Fruit fly (Drosophila melanogaster) S2 (cell line): ENCODE data around the gene daed.

Source experiments
- CG8478 ChIP-seq: fragments of >200 bp; optimal IDR thresholded peaks from 2 replicates; lab custom pipeline; 2018
- CTCF ChIP-seq, 2 experiments: fragments of >200 bp; optimal IDR thresholded peaks; 2 replicates each; lab custom pipeline; 2018

The daed gene

DNA sequence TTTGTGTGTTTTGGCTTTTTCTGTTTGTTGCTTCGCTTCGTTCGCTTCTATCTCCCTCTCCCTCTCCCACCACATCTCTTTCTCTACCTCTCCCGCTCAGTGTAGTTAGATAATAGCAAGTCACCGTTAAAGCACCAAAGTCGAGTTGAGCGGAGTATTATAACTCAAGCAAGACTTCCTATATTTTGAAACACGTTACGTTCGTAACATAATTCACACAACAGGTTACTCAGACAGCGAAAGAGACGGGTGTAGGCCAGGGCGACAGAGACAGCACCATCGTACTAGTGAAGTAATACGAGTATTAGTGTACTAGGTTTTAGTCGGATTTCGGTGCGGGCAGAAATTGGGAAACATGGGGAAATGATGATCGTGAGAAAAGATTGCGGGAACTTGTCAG, 42.5 kb downstream of the daed start:
- TF ChIP-seq CG8478 (lab: Kevin White, UChicago) (no peak), CTCF (optimal IDR thresholded peaks at IDR 0.05; lab: Kevin White, UChicago) (no peak)

DNA sequence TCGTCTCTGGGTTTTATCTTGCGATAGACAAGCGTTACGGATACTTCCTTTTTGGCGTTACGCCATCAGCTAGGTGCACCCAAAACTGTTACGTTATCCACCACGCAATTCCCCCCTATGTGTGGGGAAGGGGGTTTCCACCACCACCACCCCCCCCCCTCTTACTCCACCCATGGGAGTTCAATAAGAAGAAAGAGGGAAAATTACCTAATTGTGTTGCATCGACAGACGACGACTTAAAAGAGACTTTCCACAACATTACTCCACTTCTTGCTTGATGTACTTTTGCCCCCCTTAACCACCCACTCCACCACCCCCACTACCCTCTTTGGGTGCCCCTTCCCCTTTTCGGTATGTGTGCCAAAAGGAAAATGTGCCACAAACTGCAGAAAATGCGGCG, 42.9 kb downstream of the daed start:
- TF ChIP-seq CTCF (optimal IDR thresholded peaks at IDR 0.05; lab: Kevin White, UChicago), result no peak
- no peak for TF ChIP-seq CG8478 (lab: Kevin White, UChicago)

DNA sequence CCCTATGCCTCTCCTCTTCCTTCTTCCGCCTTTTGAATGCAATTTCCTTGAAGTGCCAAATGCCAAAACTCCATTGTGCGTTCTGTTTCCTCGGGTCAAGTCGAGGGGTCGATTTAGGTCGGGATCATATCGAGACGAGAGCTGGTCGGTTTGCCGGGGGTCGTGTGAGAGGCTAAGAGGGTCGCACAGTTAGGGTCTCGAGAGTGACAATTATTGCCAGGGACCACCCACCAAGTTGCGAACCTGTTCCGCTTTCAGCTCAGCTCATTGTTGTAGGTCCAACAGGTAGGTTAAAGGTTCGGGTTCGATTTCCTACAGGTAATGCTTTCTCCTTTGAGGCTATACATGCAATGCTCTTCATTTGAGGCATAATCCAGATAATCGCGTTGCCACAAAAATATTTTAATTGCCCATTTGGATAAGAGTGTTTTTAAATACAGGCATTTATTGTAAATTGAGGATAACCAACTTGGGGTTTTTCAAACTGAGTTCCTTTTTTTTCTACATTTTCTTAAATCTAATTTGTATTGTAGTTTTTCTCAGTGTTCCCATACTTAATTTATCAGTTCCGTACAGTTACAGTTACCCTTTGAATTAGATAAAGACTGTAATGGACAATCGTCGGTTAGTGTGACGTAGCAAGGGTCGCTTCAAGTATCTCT, 43.5 kb downstream of the daed start:
- no peak for TF ChIP-seq CG8478 (lab: Kevin White, UChicago)

- TF ChIP-seq CG8478 (lab: Kevin White, UChicago) (no peak), CTCF (optimal IDR thresholded peaks at IDR 0.05; lab: Kevin White, UChicago) (no peak)
Observed at dm6 chr2L:2171366-2172078, 44.6 kb downstream of the daed start.

dm6 chr2L:2168894-2169456, 47.1 kb downstream of the daed start:
- TF ChIP-seq CTCF (optimal IDR thresholded peaks at IDR 0.05; lab: Kevin White, UChicago) (no peak), CG8478 (lab: Kevin White, UChicago) (no peak)

DNA sequence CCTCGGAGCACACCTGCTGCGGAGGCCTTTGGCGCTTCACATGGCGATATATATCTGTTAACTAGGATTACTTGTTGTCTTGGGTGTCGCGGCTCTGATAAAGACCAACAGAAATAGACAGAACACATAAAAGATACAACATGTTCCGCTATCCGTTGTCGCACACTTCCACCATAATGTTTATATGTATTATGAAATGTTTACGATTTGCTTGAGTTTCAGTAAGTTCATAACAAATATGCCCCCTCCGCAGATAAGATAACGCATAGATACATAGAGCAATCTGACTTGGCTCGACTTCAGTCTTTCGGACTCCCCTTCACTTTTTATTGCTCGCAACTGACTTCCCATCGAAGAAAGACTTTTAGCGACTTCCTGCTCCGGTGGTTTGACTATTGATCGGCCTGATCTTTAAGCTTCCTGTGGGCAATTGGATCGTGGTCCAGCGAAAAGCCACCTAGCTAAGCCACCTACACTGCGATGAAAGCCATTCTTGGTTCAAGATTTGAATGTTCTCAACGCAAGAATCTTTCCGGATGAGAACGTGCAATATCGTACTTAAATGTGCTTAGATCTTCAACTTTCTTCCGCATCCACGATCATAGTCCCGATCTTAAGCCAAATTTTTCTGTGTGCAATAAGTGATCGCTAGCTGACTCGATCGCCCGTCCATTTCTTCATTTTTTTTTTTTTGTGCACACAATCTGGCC, 47.8 kb downstream of the daed start:
- TF ChIP-seq CG8478 (lab: Kevin White, UChicago) (no peak), CTCF (optimal IDR thresholded peaks at IDR 0.05; lab: Kevin White, UChicago) (no peak)

DNA sequence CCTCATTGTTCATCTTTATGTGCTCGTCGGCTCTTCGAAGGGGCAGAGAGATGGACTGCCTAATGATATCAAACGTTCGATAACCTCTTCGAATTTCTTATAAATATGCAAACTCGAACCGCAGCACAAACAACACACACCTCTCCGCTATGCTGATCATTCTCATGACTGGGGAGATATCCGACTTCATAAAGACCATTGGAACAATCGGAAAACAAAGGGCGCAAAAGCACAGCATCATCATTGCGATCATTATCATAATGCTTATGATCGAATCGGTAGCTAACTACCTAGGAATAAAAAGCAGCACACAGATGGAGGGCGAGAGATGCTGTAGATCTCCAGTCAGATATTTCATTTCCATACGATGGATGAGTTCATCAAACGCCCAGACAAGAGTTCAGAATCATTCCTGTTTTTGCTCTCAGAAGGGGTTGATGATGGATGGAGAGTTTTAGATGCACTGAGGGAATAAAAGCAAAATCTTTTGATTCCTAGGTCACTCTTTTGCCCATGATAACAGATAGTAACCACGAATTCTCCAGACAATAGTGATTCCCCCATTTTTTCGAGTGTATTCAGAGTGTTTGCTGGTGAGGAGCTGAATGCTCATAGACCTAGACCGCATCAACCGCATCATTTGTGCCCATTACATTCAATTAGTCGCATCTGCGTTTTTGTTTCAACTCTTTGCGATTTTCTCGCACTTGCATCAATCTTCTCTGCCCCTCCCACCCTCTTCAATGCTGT, 49.0 kb downstream of the daed start:
- no peak for TF ChIP-seq CTCF (optimal IDR thresholded peaks at IDR 0.05; lab: Kevin White, UChicago)
- no peak for TF ChIP-seq CG8478 (lab: Kevin White, UChicago)

DNA sequence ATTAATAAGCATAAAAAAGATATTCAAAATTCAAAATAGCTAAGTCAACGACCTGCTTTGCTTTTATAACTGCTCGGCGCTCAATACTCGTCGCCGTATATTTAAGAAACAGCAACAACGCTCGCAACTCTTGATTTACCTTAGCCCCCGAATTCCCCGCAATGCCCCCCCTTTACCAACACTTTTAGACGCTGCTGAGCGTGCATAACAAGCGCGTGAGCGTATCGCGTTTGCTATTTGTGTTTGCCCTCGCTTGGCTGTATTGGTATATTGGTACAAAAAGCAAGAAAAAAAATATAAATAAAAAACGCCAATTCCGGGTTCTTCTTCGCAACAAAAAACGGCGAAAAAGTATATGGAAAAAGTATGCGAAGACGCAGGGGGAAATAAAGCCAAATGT, 50.2 kb downstream of the daed start:
- no peak for TF ChIP-seq CTCF (optimal IDR thresholded peaks at IDR 0.05; lab: Kevin White, UChicago)
- TF ChIP-seq CG8478 (lab: Kevin White, UChicago), result no peak

DNA sequence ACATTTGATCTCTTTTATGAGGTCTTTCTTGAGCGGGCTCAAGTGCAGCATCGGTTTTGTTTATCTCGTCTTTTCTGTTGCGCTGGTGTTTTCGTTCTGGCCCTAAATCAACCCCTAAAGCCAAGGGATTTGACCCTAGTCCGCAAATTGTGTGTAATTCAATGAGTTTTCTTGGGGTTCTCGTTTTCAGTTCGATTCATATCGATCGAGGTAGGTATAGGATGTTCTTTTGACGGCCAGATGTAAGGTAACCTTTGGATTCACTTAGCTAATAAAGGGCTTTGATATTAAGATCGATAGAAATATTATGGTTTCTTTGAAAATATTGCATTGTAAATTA, 50.9 kb downstream of the daed start:
- TF ChIP-seq CG8478 (lab: Kevin White, UChicago), result no peak
- TF ChIP-seq CTCF (optimal IDR thresholded peaks at IDR 0.05; lab: Kevin White, UChicago), result no peak
